Fruit fly (Drosophila melanogaster): Measurements from ENCODE around the gene X11Lbeta.

X11Lbeta gene

DNA sequence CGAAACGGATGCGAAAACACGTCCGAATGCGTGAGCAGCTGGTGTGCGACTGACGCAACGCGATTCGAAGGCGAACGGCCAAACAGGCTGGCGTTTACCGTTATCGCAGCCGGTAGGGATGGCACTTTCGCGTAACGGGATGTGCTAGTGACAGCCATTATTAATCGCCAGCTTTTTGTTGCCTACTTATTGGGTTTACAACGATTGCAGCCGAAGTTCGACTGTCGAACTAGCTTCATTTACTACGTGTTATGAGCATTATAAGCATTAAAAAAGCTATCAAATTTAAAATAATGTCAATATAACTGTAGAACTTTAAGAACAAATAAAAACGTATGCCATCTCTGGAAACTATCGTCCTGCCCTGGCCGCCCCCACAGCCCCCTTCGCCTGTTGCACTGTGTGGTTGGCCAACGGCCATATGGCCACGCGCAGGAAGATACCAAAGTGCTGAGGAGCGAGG is 130.1 kb downstream of the X11Lbeta start, which contains the start of gene Rph (continued):
- TF ChIP-seq CG7839 (tag; optimal IDR thresholded peaks at IDR 0.05) (peak; percentile 11), ranshi (GFP tag; IDR thresholded peaks at IDR 0.05) (no peak), grau (tag; optimal IDR thresholded peaks at IDR 0.05) (peak; percentile 10), CG9727 (GFP tag; optimal IDR thresholded peaks at IDR 0.05) (peak; percentile 1), Eip74EF (GFP tag; optimal IDR thresholded peaks at IDR 0.05) (no peak), tio (GFP tag; optimal IDR thresholded peaks at IDR 0.05) (no peak), CG12299 (tag; optimal IDR thresholded peaks at IDR 0.05) (no peak), Tbp (GFP tag; optimal IDR thresholded peaks at IDR 0.05) (no peak), CG6683 (GFP tag; optimal IDR thresholded peaks at IDR 0.05) (no peak), Dip2 (GFP tag; IDR thresholded peaks at IDR 0.05) (no peak), en (GFP tag; optimal IDR thresholded peaks at IDR 0.05) (no peak), dimm (GFP tag; IDR thresholded peaks at IDR 0.05) (no peak), unpg (GFP tag; optimal IDR thresholded peaks at IDR 0.05) (no peak), CG16815 (GFP tag; optimal IDR thresholded peaks at IDR 0.05) (no peak), CG18619 (GFP tag; optimal IDR thresholded peaks at IDR 0.05) (no peak), dmrt11E (tag; optimal IDR thresholded peaks at IDR 0.05) (no peak), Jarid2 (GFP tag; optimal IDR thresholded peaks at IDR 0.05) (no peak), pho (GFP tag; optimal IDR thresholded peaks at IDR 0.05) (no peak), Lpt (GFP tag; optimal IDR thresholded peaks at IDR 0.05) (no peak), tup (GFP tag; optimal IDR thresholded peaks at IDR 0.05) (no peak), B-H1 (GFP tag; IDR thresholded peaks at IDR 0.05) (no peak), CG32772 (GFP tag; IDR thresholded peaks at IDR 0.05) (no peak), Dip3 (GFP tag; optimal IDR thresholded peaks at IDR 0.05) (no peak), CG15601 (tag; optimal IDR thresholded peaks at IDR 0.05) (no peak), CG14441 (GFP tag; IDR thresholded peaks at IDR 0.05) (no peak), salm (tag; optimal IDR thresholded peaks at IDR 0.05) (no peak), jing (GFP tag; optimal IDR thresholded peaks at IDR 0.05) (no peak), Neu2 (GFP tag; optimal IDR thresholded peaks at IDR 0.05; ENCODE audit: borderline replicate concordance) (no peak), nerfin-2 (GFP tag; IDR thresholded peaks at IDR 0.05; ENCODE audit: partially characterized antibody) (no peak), Mrtf (GFP tag; IDR thresholded peaks at IDR 0.05) (no peak), Trl (optimal IDR thresholded peaks at IDR 0.05) (no peak), Trl (GFP tag; optimal IDR thresholded peaks at IDR 0.05) (no peak), CG9876 (GFP tag; optimal IDR thresholded peaks at IDR 0.05) (no peak), Camta (GFP tag; optimal IDR thresholded peaks at IDR 0.05) (no peak), Pdp1 (GFP tag; optimal IDR thresholded peaks at IDR 0.05) (peak in 1 of 2 experiments; percentile 30), Awh (GFP tag; IDR thresholded peaks at IDR 0.05) (no peak), jumu (GFP tag; optimal IDR thresholded peaks at IDR 0.05) (no peak), seq (GFP tag; IDR thresholded peaks at IDR 0.05) (no peak), CG10565 (GFP tag; optimal IDR thresholded peaks at IDR 0.05) (no peak), zf30C (GFP tag; optimal IDR thresholded peaks at IDR 0.05) (no peak), CG18011 (GFP tag; optimal IDR thresholded peaks at IDR 0.05) (no peak), NfI (GFP tag; optimal IDR thresholded peaks at IDR 0.05) (no peak), CG32767 (GFP tag; IDR thresholded peaks at IDR 0.05) (no peak), abd-A (tag; optimal IDR thresholded peaks at IDR 0.05) (peak; percentile 32), Antp (GFP tag; optimal IDR thresholded peaks at IDR 0.05) (no peak), inv (GFP tag; IDR thresholded peaks at IDR 0.05; ENCODE audit: partially characterized antibody) (peak; percentile 42; the same call in 1 of the 2 replicates), NC2β (GFP tag; optimal IDR thresholded peaks at IDR 0.05) (no peak), CG4854 (GFP tag; optimal IDR thresholded peaks at IDR 0.05) (no peak), Atf-2 (GFP tag; optimal IDR thresholded peaks at IDR 0.05) (no peak), CG8290 (GFP tag; optimal IDR thresholded peaks at IDR 0.05) (no peak), CG8290 (tag; optimal IDR thresholded peaks at IDR 0.05) (no peak), Gug (GFP tag; IDR thresholded peaks at IDR 0.05) (0 out of 4 replicates have a peak, but pooled peaks have one; percentile 37)
